Fruit fly (Drosophila melanogaster) whole organism, pupa: ENCODE data around the gene rictor.

ENCODE experiments used
- CG12605 ChIP-seq: fragments of 200-800 bp; sonication (Bioruptor generic); IDR thresholded peaks from 2 replicates; pipeline ENCODE4 v1.3.6; 2022; ENCODE audit warnings: missing biosample characterization, missing genetic modification characterization
- CG13204 ChIP-seq: fragments of 200-800 bp; sonication (Bioruptor generic); optimal IDR thresholded peaks from 2 replicates; lab custom pipeline; 2018; ENCODE audit warnings: missing biosample characterization, mild to moderate bottlenecking, missing genetic modification characterization, moderate library complexity
- CG15710 ChIP-seq: fragments of 200-800 bp; sonication (Bioruptor generic); optimal IDR thresholded peaks from 2 replicates; lab custom pipeline; 2018; ENCODE audit warnings: missing biosample characterization, mild to moderate bottlenecking, missing genetic modification characterization, moderate library complexity
- Pif1B ChIP-seq: fragments of 200-800 bp; sonication (Bioruptor generic); optimal IDR thresholded peaks from 3 replicates; lab custom pipeline; 2016; ENCODE audit warnings: missing biosample characterization, missing genetic modification characterization
- Snoo ChIP-seq: fragments of 200-800 bp; sonication (Bioruptor generic); optimal IDR thresholded peaks from 3 replicates; lab custom pipeline; 2017; ENCODE audit warnings: missing biosample characterization, mild to moderate bottlenecking, missing genetic modification characterization, inconsistent platforms

- TF ChIP-seq CG12605 (GFP tag; lab: Robert Waterston, UW): no peak
- no peak for TF ChIP-seq Pif1B (GFP tag; lab: Kevin White, UChicago)
- no peak for TF ChIP-seq CG13204 (GFP tag; lab: Kevin White, UChicago)
- no peak for TF ChIP-seq CG15710 (tag; lab: Kevin White, UChicago)
- no peak for TF ChIP-seq Snoo (tag; lab: Kevin White, UChicago)
These were observed 11.7 kb downstream of the rictor start for dm6 chrX:19249339-19249738.
